Worm (Caenorhabditis elegans): ENCODE measurements around the gene glb-7.

DNA sequence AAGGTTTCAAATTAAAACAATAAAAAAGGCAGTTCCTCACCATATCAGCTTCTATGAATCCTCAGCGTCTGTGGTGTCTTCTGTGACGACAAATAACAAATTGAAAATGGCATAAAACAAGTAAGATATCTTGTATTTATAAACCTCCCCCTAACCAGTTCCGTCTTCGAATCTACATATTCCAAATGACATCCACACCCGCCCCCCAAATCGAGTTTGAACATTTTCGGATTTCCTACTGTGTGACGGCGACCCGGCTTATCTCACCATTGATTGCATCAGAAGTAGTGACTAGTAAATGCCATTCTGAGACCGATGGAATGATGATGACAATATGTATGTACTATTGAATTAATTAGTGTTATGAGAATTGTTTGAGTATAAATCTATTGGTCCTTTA lies 6.2 kb downstream of the glb-7 start, which contains the start of gene grl-20:
- TF ChIP-seq him-1 (tag; optimal IDR thresholded peaks at IDR 0.05) = no peak
- TF ChIP-seq W03F9.2 (tag; optimal IDR thresholded peaks at IDR 0.05) = no peak
- no peak for TF ChIP-seq dao-5 (tag; optimal IDR thresholded peaks at IDR 0.05)
